Worm (Caenorhabditis elegans): ENCODE data around the gene ZK1290.15.
A peak's percentile ranks its signal among the peaks of the same experiment; 100 is the strongest.

Gene ZK1290.15

ce11 chrII:7483009-7483408 lies 40.4 kb upstream of the ZK1290.15 start, which contains the start of gene cah-2:
Gene cah-2 (minus strand): TSS chrII:7483109.
- TF ChIP-seq egl-27 (tag; optimal IDR thresholded peaks at IDR 0.05) (no peak), ceh-28 (tag; optimal IDR thresholded peaks at IDR 0.05) (no peak), aly-2 (tag; optimal IDR thresholded peaks at IDR 0.05) (no peak), fos-1 (tag; optimal IDR thresholded peaks at IDR 0.05) (no peak), nhr-28 (tag; optimal IDR thresholded peaks at IDR 0.05) (no peak), nhr-12 (tag; optimal IDR thresholded peaks at IDR 0.05) (no peak), nhr-23 (tag; optimal IDR thresholded peaks at IDR 0.05) (no peak), unc-39 (tag; optimal IDR thresholded peaks at IDR 0.05) (no peak), R02D3.7 (tag; optimal IDR thresholded peaks at IDR 0.05) (no peak), mml-1 (tag; optimal IDR thresholded peaks at IDR 0.05) (no peak), eor-1 (tag; optimal IDR thresholded peaks at IDR 0.05) (no peak), pha-4 (tag; optimal IDR thresholded peaks at IDR 0.05) (no peak), hmg-11 (tag; optimal IDR thresholded peaks at IDR 0.05) (no peak)

- TF ChIP-seq ztf-11 (tag; optimal IDR thresholded peaks at IDR 0.05), result no peak
- no peak for TF ChIP-seq unc-62 (GFP tag; optimal IDR thresholded peaks at IDR 0.05)
- no peak for TF ChIP-seq lsy-12 (tag; optimal IDR thresholded peaks at IDR 0.05)
Observed at ce11 chrII:7489605-7490004, 33.8 kb upstream of the ZK1290.15 start, which contains the start of gene D1022.9. Gene D1022.9 (minus strand): TSS chrII:7489705.

ce11 chrII:7493599-7493998 lies 29.8 kb upstream of the ZK1290.15 start, which contains the start of gene nas-23:
Gene nas-23 (minus strand): TSS chrII:7493699.
- TF ChIP-seq daf-12 (tag; optimal IDR thresholded peaks at IDR 0.05), result no peak
- TF ChIP-seq zag-1 (tag; optimal IDR thresholded peaks at IDR 0.05), result no peak
- TF ChIP-seq skn-1 (tag; optimal IDR thresholded peaks at IDR 0.05), result no peak
- no peak for TF ChIP-seq pha-4 (tag; optimal IDR thresholded peaks at IDR 0.05)
- TF ChIP-seq nfya-1 (tag; optimal IDR thresholded peaks at IDR 0.05; ENCODE audit: insufficient read depth), result no peak
- TF ChIP-seq nhr-12 (tag; optimal IDR thresholded peaks at IDR 0.05), result no peak
- no peak for TF ChIP-seq egl-27 (tag; optimal IDR thresholded peaks at IDR 0.05)
- no peak for TF ChIP-seq egl-5 (tag; optimal IDR thresholded peaks at IDR 0.05)
- no peak for TF ChIP-seq fos-1 (tag; optimal IDR thresholded peaks at IDR 0.05)
- no peak for TF ChIP-seq ceh-16 (tag; optimal IDR thresholded peaks at IDR 0.05)

ce11 chrII:7494155-7494554 lies 29.2 kb upstream of the ZK1290.15 start, which contains the start of gene R10H1.1:
Gene R10H1.1 (plus strand): TSS chrII:7494455.
- TF ChIP-seq nhr-28 (tag; optimal IDR thresholded peaks at IDR 0.05) (no peak), ceh-28 (tag; optimal IDR thresholded peaks at IDR 0.05) (peak; percentile 1)

- peak; percentile 59 for TF ChIP-seq nhr-23 (tag; optimal IDR thresholded peaks at IDR 0.05)
- TF ChIP-seq fkh-10 (GFP tag; optimal IDR thresholded peaks at IDR 0.05), result no peak
- no peak for TF ChIP-seq pqm-1 (tag; optimal IDR thresholded peaks at IDR 0.05)
- TF ChIP-seq sea-2 (GFP tag; optimal IDR thresholded peaks at IDR 0.05), result no peak
- no peak for TF ChIP-seq nhr-25 (tag; optimal IDR thresholded peaks at IDR 0.05)
Observed at ce11 chrII:7496070-7496469, 27.3 kb upstream of the ZK1290.15 start, which contains the start of gene spi-1. Gene spi-1 (plus strand): TSS chrII:7496247.

- TF ChIP-seq nhr-77 (tag; optimal IDR thresholded peaks at IDR 0.05), result no peak
- no peak for TF ChIP-seq skn-1 (tag; optimal IDR thresholded peaks at IDR 0.05)
- no peak for TF ChIP-seq nhr-25 (tag; optimal IDR thresholded peaks at IDR 0.05)
- TF ChIP-seq pqm-1 (tag; optimal IDR thresholded peaks at IDR 0.05), result no peak
- no peak for TF ChIP-seq ztf-4 (tag; optimal IDR thresholded peaks at IDR 0.05)
- TF ChIP-seq nhr-67 (tag; optimal IDR thresholded peaks at IDR 0.05), result no peak
- TF ChIP-seq lin-15B (tag; optimal IDR thresholded peaks at IDR 0.05), result no peak
- no peak for TF ChIP-seq mdl-1 (tag; optimal IDR thresholded peaks at IDR 0.05)
- no peak for TF ChIP-seq tbx-2 (tag; optimal IDR thresholded peaks at IDR 0.05)
Observed at ce11 chrII:7499390-7499789, 24.0 kb upstream of the ZK1290.15 start, which contains the start of gene srab-14. Gene srab-14 (minus strand): TSS chrII:7499490.

- TF ChIP-seq lsy-12 (tag; optimal IDR thresholded peaks at IDR 0.05) (no peak), ceh-9 (tag; optimal IDR thresholded peaks at IDR 0.05) (no peak), nhr-77 (tag; optimal IDR thresholded peaks at IDR 0.05) (no peak), aly-2 (tag; optimal IDR thresholded peaks at IDR 0.05) (no peak), ztf-4 (tag; optimal IDR thresholded peaks at IDR 0.05) (no peak), nhr-12 (tag; optimal IDR thresholded peaks at IDR 0.05) (no peak), lin-15B (tag; optimal IDR thresholded peaks at IDR 0.05) (no peak), ceh-16 (tag; optimal IDR thresholded peaks at IDR 0.05) (no peak), snpc-4 (tag; optimal IDR thresholded peaks at IDR 0.05) (no peak), mdl-1 (tag; optimal IDR thresholded peaks at IDR 0.05) (no peak), ZK546.5 (tag; optimal IDR thresholded peaks at IDR 0.05) (no peak), ztf-11 (tag; optimal IDR thresholded peaks at IDR 0.05) (no peak), skn-1 (tag; optimal IDR thresholded peaks at IDR 0.05) (no peak), nhr-67 (tag; optimal IDR thresholded peaks at IDR 0.05) (no peak), unc-39 (tag; optimal IDR thresholded peaks at IDR 0.05) (no peak), ceh-28 (tag; optimal IDR thresholded peaks at IDR 0.05) (no peak), lin-39 (tag; optimal IDR thresholded peaks at IDR 0.05) (no peak), tbx-2 (tag; optimal IDR thresholded peaks at IDR 0.05) (no peak), fkh-2 (tag; optimal IDR thresholded peaks at IDR 0.05) (no peak), nhr-11 (tag; optimal IDR thresholded peaks at IDR 0.05) (no peak)
Observed at ce11 chrII:7505005-7505404, 18.4 kb upstream of the ZK1290.15 start, which contains the start of gene C28F5.1. Gene C28F5.1 (plus strand): TSS chrII:7505305.

All from whole organism, L3 larva.